Worm (Caenorhabditis elegans) whole organism, young adult: ENCODE measurements around the gene ugt-58.

Source experiments
- B0019.2 ChIP-seq: fragments of 200-800 bp; sonication (Bioruptor generic); conservative IDR thresholded peaks from 2 replicates; pipeline ENCODE4 v1.3.6; 2022; ENCODE audit warnings: missing genetic modification reagents, missing genetic modification characterization, missing compliant biosample characterization
- B0261.1 ChIP-seq: sonication (generic microtip); optimal IDR thresholded peaks from 2 replicates; lab custom pipeline; 2016; ENCODE audit warnings: mild to moderate bottlenecking, missing genetic modification characterization, moderate library complexity, missing compliant biosample characterization
- C06A6.2 ChIP-seq: fragments of 200-800 bp; sonication (Bioruptor generic); conservative IDR thresholded peaks from 2 replicates; pipeline ENCODE4 v1.3.6; 2022; ENCODE audit warnings: missing genetic modification characterization, missing compliant biosample characterization
- D2030.7 ChIP-seq: fragments of 200-800 bp; sonication (Bioruptor generic); IDR thresholded peaks from 2 replicates; pipeline ENCODE4 v1.3.6; 2022; ENCODE audit warnings: missing genetic modification reagents, missing genetic modification characterization, missing compliant biosample characterization
- F10E7.11 ChIP-seq: sonication (generic microtip); optimal IDR thresholded peaks from 2 replicates; lab custom pipeline; 2017; ENCODE audit warnings: mild to moderate bottlenecking, missing genetic modification characterization, moderate library complexity, missing compliant biosample characterization
- F22D6.2 ChIP-seq: sonication (generic microtip); optimal IDR thresholded peaks from 2 replicates; lab custom pipeline; 2016; ENCODE audit warnings: mild to moderate bottlenecking, missing genetic modification characterization, missing compliant biosample characterization
- F23B12.7 ChIP-seq: sonication (generic microtip); optimal IDR thresholded peaks from 2 replicates; lab custom pipeline; 2017; ENCODE audit warnings: missing genetic modification characterization, mild to moderate bottlenecking, missing compliant biosample characterization, antibody characterized with exemption, moderate library complexity; ENCODE audit not compliant: insufficient read depth
- F33H1.4 ChIP-seq: fragments of 200-800 bp; sonication (Bioruptor generic); IDR thresholded peaks from 2 replicates; pipeline ENCODE4 v1.3.6; 2022; ENCODE audit warnings: missing genetic modification reagents, missing genetic modification characterization, missing compliant biosample characterization
- F52B5.7 ChIP-seq: sonication (generic microtip); optimal IDR thresholded peaks from 2 replicates; lab custom pipeline; 2016; ENCODE audit warnings: mild to moderate bottlenecking, missing genetic modification characterization, missing compliant biosample characterization
- F57C9.4 ChIP-seq: sonication (generic microtip); optimal IDR thresholded peaks from 2 replicates; lab custom pipeline; 2017; ENCODE audit warnings: mild to moderate bottlenecking, missing genetic modification characterization, missing compliant biosample characterization
- Y56A3A.18 ChIP-seq: fragments of 200-800 bp; sonication (Bioruptor generic); IDR thresholded peaks from 2 replicates; pipeline ENCODE4 v1.3.6; 2022; ENCODE audit warnings: missing genetic modification reagents, missing genetic modification characterization, missing compliant biosample characterization
- Y67H2A.10 ChIP-seq: fragments of 200-800 bp; sonication (Bioruptor generic); conservative IDR thresholded peaks from 2 replicates; pipeline ENCODE4 v1.3.6; 2022; ENCODE audit warnings: missing genetic modification reagents, missing genetic modification characterization, missing compliant biosample characterization
- ZK185.1 ChIP-seq: sonication (generic microtip); optimal IDR thresholded peaks from 2 replicates; lab custom pipeline; 2016; ENCODE audit warnings: mild to moderate bottlenecking, missing genetic modification characterization, missing compliant biosample characterization; ENCODE audit not compliant: poor library complexity, severe bottlenecking
- ama-1 ChIP-seq, 3 experiments: fragments of 150-350 bp in 1 of 3; sonication (generic microtip) in 2 of 3; optimal IDR thresholded peaks; 2 replicates each; lab custom pipeline; 2014 to 2018; ENCODE audit warnings: missing biosample characterization in 2 of 3, missing genetic modification characterization in 2 of 3, missing genetic modification reagents in 2 of 3
- atf-7 ChIP-seq: sonication (generic microtip); optimal IDR thresholded peaks from 2 replicates; lab custom pipeline; 2017; ENCODE audit warnings: mild to moderate bottlenecking, missing genetic modification characterization, missing compliant biosample characterization
- attf-5 ChIP-seq: fragments of 200-800 bp; sonication (Bioruptor generic); optimal IDR thresholded peaks from 2 replicates; lab custom pipeline; 2018; ENCODE audit warnings: mild to moderate bottlenecking, missing genetic modification characterization, missing compliant biosample characterization
- bed-1 ChIP-seq: fragments of 200-800 bp; sonication (Bioruptor generic); IDR thresholded peaks from 2 replicates; pipeline ENCODE4 v1.3.6; 2022; ENCODE audit warnings: missing genetic modification reagents, missing genetic modification characterization, missing compliant biosample characterization
- ccch-3 ChIP-seq: fragments of 200-800 bp; sonication (Bioruptor generic); optimal IDR thresholded peaks from 2 replicates; lab custom pipeline; 2018; ENCODE audit warnings: mild to moderate bottlenecking, missing genetic modification characterization, missing compliant biosample characterization
- cebp-1 ChIP-seq, 2 experiments: fragments of 200-800 bp in 1 of 2; sonication (Bioruptor generic) in 1 of 2; sonication (generic microtip) in 1 of 2; IDR thresholded peaks in 1 of 2; optimal IDR thresholded peaks in 1 of 2; 2 replicates each; pipeline versions ENCODE4 v1.3.6 to Lab custom; 2017 to 2022; ENCODE audit warnings: missing compliant biosample characterization in 2 of 2, missing genetic modification characterization in 2 of 2, mild to moderate bottlenecking in 1 of 2, missing genetic modification reagents in 1 of 2, moderate library complexity in 1 of 2
- chd-7 ChIP-seq: sonication (generic microtip); optimal IDR thresholded peaks from 2 replicates; lab custom pipeline; 2016; ENCODE audit warnings: mild to moderate bottlenecking, missing genetic modification characterization, moderate library complexity, missing compliant biosample characterization
- ekl-4 ChIP-seq: fragments of 200-800 bp; sonication (Bioruptor generic); IDR thresholded peaks from 2 replicates; pipeline ENCODE4 v1.3.6; 2022; ENCODE audit warnings: missing genetic modification reagents, missing genetic modification characterization, missing compliant biosample characterization
- gei-17 ChIP-seq: fragments of 200-800 bp; sonication (Bioruptor generic); optimal IDR thresholded peaks from 2 replicates; lab custom pipeline; 2018; ENCODE audit warnings: mild to moderate bottlenecking, missing genetic modification characterization, missing compliant biosample characterization
- hmg-1.2 ChIP-seq: fragments of 200-800 bp; sonication (Bioruptor generic); IDR thresholded peaks from 2 replicates; pipeline ENCODE4 v1.3.6; 2022; ENCODE audit warnings: missing genetic modification reagents, missing genetic modification characterization, missing compliant biosample characterization
- hmg-20 ChIP-seq: fragments of 200-800 bp; sonication (Bioruptor generic); IDR thresholded peaks from 2 replicates; pipeline ENCODE4 v1.3.6; 2022; ENCODE audit warnings: missing genetic modification reagents, missing genetic modification characterization, missing compliant biosample characterization
- lin-26 ChIP-seq: fragments of 200-800 bp; sonication (Bioruptor generic); IDR thresholded peaks from 2 replicates; pipeline ENCODE4 v1.3.6; 2022; ENCODE audit warnings: missing genetic modification reagents, missing genetic modification characterization, missing compliant biosample characterization
- lir-1 ChIP-seq: fragments of 200-800 bp; sonication (Bioruptor generic); conservative IDR thresholded peaks from 2 replicates; pipeline ENCODE4 v1.3.6; 2022; ENCODE audit warnings: missing genetic modification reagents, missing genetic modification characterization, missing compliant biosample characterization
- lsl-1 ChIP-seq: fragments of 200-800 bp; sonication (Bioruptor generic); optimal IDR thresholded peaks from 2 replicates; lab custom pipeline; 2018; ENCODE audit warnings: mild to moderate bottlenecking, missing genetic modification characterization, moderate library complexity, missing compliant biosample characterization
- lsy-27 ChIP-seq: sonication (generic microtip); optimal IDR thresholded peaks from 2 replicates; lab custom pipeline; 2017; ENCODE audit warnings: missing genetic modification characterization, mild to moderate bottlenecking, missing compliant biosample characterization, antibody characterized with exemption, missing genotype, borderline replicate concordance; ENCODE audit not compliant: insufficient read depth
- mcd-1 ChIP-seq: fragments of 200-800 bp; sonication (Bioruptor generic); IDR thresholded peaks from 2 replicates; pipeline ENCODE4 v1.3.6; 2022; ENCODE audit warnings: missing genetic modification reagents, missing genetic modification characterization, missing compliant biosample characterization
- mel-28 ChIP-seq: sonication (generic microtip); optimal IDR thresholded peaks from 2 replicates; lab custom pipeline; 2016; ENCODE audit warnings: borderline replicate concordance, mild to moderate bottlenecking, missing genetic modification characterization, missing compliant biosample characterization
- mes-4 ChIP-seq: sonication (generic microtip); optimal IDR thresholded peaks from 2 replicates; lab custom pipeline; 2016; ENCODE audit warnings: missing genotype, missing genetic modification characterization, missing compliant biosample characterization
- nfya-1 ChIP-seq: sonication (generic microtip); optimal IDR thresholded peaks from 2 replicates; lab custom pipeline; 2017; ENCODE audit warnings: antibody characterized with exemption, missing compliant biosample characterization, missing genetic modification characterization, borderline replicate concordance; ENCODE audit not compliant: insufficient read depth
- nfya-2 ChIP-seq: fragments of 200-800 bp; sonication (Bioruptor generic); IDR thresholded peaks from 2 replicates; pipeline ENCODE4 v1.3.6; 2022; ENCODE audit warnings: missing genetic modification reagents, missing genetic modification characterization, missing compliant biosample characterization
- nhr-80 ChIP-seq: sonication (generic microtip); optimal IDR thresholded peaks from 2 replicates; lab custom pipeline; 2016; ENCODE audit warnings: missing genetic modification characterization, missing compliant biosample characterization
- nhr-90 ChIP-seq: sonication (generic microtip); optimal IDR thresholded peaks from 2 replicates; lab custom pipeline; 2016; ENCODE audit warnings: missing genotype, mild to moderate bottlenecking, missing genetic modification characterization, missing compliant biosample characterization
- pbrm-1 ChIP-seq: fragments of 200-800 bp; sonication (Bioruptor generic); IDR thresholded peaks from 2 replicates; pipeline ENCODE4 v1.3.6; 2022; ENCODE audit warnings: missing genetic modification reagents, missing genetic modification characterization, missing compliant biosample characterization
- pha-4 ChIP-seq: fragments of 150-350 bp; sonication (generic microtip); optimal IDR thresholded peaks from 2 replicates; lab custom pipeline; 2014; ENCODE audit warnings: missing biosample characterization, missing genetic modification reagents, missing genetic modification characterization
- rec-8 ChIP-seq, 2 experiments: sonication (generic microtip); optimal IDR thresholded peaks; 2 replicates each; lab custom pipeline; 2016; ENCODE audit warnings: mild to moderate bottlenecking in 2 of 2, missing genetic modification characterization in 2 of 2, missing genetic modification reagents in 2 of 2, missing genotype in 2 of 2, missing biosample characterization in 1 of 2, missing compliant biosample characterization in 1 of 2, moderate library complexity in 1 of 2
- rpc-1 ChIP-seq, 2 experiments: fragments of 150-350 bp in 1 of 2; sonication (generic microtip) in 1 of 2; optimal IDR thresholded peaks; 2 replicates each; lab custom pipeline; 2014 to 2018; ENCODE audit warnings: missing biosample characterization in 1 of 2, missing genetic modification characterization in 1 of 2, missing genetic modification reagents in 1 of 2, missing genotype in 1 of 2
- sdz-38 ChIP-seq: sonication (generic microtip); optimal IDR thresholded peaks from 2 replicates; lab custom pipeline; 2016; ENCODE audit warnings: missing genotype, missing genetic modification characterization, missing compliant biosample characterization
- snpc-1.3 ChIP-seq: sonication (generic microtip); optimal IDR thresholded peaks from 2 replicates; lab custom pipeline; 2017; ENCODE audit warnings: missing genetic modification characterization, mild to moderate bottlenecking, missing compliant biosample characterization, antibody characterized with exemption, moderate library complexity, missing genotype, missing genetic modification reagents; ENCODE audit not compliant: insufficient read depth
- tbp1 ChIP-seq: fragments of 200-800 bp; sonication (Bioruptor generic); optimal IDR thresholded peaks from 2 replicates; lab custom pipeline; 2018; ENCODE audit warnings: mild to moderate bottlenecking, missing genetic modification characterization, missing compliant biosample characterization
- ztf-22 ChIP-seq: fragments of 200-800 bp; sonication (Bioruptor generic); optimal IDR thresholded peaks from 2 replicates; lab custom pipeline; 2018; ENCODE audit warnings: mild to moderate bottlenecking, missing genetic modification characterization, moderate library complexity, missing compliant biosample characterization
- ztf-3 ChIP-seq: fragments of 200-800 bp; sonication (Bioruptor generic); optimal IDR thresholded peaks from 2 replicates; lab custom pipeline; 2018; ENCODE audit warnings: mild to moderate bottlenecking, missing genetic modification characterization, missing compliant biosample characterization

The ugt-58 gene

DNA sequence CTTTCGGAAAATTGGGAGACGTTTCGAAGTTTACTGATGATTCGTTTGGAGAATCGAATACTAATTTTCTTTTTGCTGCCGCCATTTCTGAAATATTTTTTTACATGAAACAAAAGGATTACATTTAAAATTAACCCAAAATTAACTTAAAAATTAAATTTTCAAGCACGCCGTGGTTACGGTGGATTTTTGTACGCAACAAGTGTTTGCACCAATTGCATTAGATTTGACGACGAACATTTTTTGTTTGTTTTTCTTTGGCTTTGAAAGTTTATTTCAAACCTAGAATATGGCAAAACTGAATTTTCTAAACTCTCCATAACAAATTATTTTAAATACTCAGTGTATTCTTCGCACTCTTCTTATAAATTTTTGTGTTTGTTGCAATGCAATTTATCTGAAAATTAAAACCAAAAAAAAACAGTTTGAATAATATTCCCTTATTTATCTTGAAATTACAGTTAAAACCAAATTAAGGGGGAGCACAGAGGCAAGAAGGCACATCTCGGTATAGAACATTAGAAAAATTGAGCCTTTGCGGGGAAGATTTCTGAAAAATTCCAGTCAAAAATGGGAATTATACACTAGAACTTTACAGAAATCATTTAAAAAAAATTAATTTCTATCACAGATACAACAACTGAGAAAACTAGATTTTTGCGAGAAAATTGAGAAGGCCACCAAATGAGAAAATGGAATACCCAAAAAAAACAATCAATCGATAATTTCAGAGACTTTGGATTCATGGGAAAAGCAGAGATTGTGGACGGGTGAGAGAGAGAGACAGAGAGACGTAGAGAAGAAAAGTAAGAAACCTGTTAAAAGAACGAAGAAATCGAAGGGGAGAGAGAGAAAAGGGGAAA is 30.7 kb upstream of the ugt-58 start, which contains the start of gene hal-3 (continued):
- TF ChIP-seq F22D6.2, result no peak
- TF ChIP-seq ZK185.1 (tag; lab: Kevin White, UChicago), result peak; percentile 36
- TF ChIP-seq mes-4, result no peak
- TF ChIP-seq nhr-90 (tag; lab: Kevin White, UChicago), result peak; percentile 24
- TF ChIP-seq F52B5.7 (tag; lab: Kevin White, UChicago), result peak; percentile 22
- TF ChIP-seq rpc-1 (optimal IDR thresholded peaks at IDR 0.05; lab: Kevin White, UChicago), result no peak
- TF ChIP-seq rpc-1 (tag; optimal IDR thresholded peaks at IDR 0.05; lab: Kevin White, UChicago), result no peak
- TF ChIP-seq chd-7 (tag; lab: Kevin White, UChicago), result no peak
- TF ChIP-seq lsl-1 (GFP tag; lab: Kevin White, UChicago), result peak; percentile 60
- no peak for TF ChIP-seq hmg-20
- TF ChIP-seq ztf-22 (GFP tag; lab: Kevin White, UChicago), result no peak
- no peak for TF ChIP-seq Y56A3A.18 (GFP tag; lab: Robert Waterston, UW)
- no peak for TF ChIP-seq F57C9.4 (tag; lab: Kevin White, UChicago)
- TF ChIP-seq cebp-1 (GFP tag; IDR thresholded peaks at IDR 0.05; lab: Robert Waterston, UW), result no peak
- TF ChIP-seq cebp-1 (tag; optimal IDR thresholded peaks at IDR 0.05; lab: Kevin White, UChicago), result peak; percentile 61
- no peak for TF ChIP-seq nfya-1
- peak; percentile 61 for TF ChIP-seq F10E7.11 (tag; lab: Kevin White, UChicago)
- no peak for TF ChIP-seq bed-1 (GFP tag; lab: Robert Waterston, UW)
- TF ChIP-seq nfya-2 (GFP tag; lab: Robert Waterston, UW), result no peak
- no peak for TF ChIP-seq B0261.1 (tag; lab: Kevin White, UChicago)
- no peak for TF ChIP-seq C06A6.2 (GFP tag; lab: Robert Waterston, UW)
- TF ChIP-seq mcd-1, result 0 out of 2 replicates have a peak, but pooled peaks have one; percentile 16
- TF ChIP-seq rec-8 (tag; optimal IDR thresholded peaks at IDR 0.05; lab: Kevin White, UChicago), result no peak
- no peak for TF ChIP-seq atf-7 (tag; lab: Kevin White, UChicago)
- TF ChIP-seq ccch-3 (GFP tag; lab: Kevin White, UChicago), result no peak
- no peak for TF ChIP-seq hmg-1.2 (GFP tag; lab: Robert Waterston, UW)
- TF ChIP-seq lsy-27, result no peak
- no peak for TF ChIP-seq ztf-3 (GFP tag; lab: Kevin White, UChicago)
- TF ChIP-seq B0019.2 (GFP tag; lab: Robert Waterston, UW), result no peak
- TF ChIP-seq gei-17, result no peak
- no peak for TF ChIP-seq snpc-1.3
- TF ChIP-seq lir-1 (GFP tag; lab: Robert Waterston, UW), result no peak
- TF ChIP-seq F23B12.7 (tag; lab: Kevin White, UChicago), result no peak
- TF ChIP-seq attf-5 (GFP tag; lab: Kevin White, UChicago), result no peak
- no peak for TF ChIP-seq Y67H2A.10 (GFP tag; lab: Robert Waterston, UW)
- no peak; the same call in 1 of the 2 replicates for TF ChIP-seq pbrm-1 (GFP tag; lab: Robert Waterston, UW)
- no peak for TF ChIP-seq mel-28 (tag; lab: Kevin White, UChicago)
- no peak for TF ChIP-seq ekl-4 (GFP tag; lab: Robert Waterston, UW)
- no peak for TF ChIP-seq nhr-80 (tag; lab: Kevin White, UChicago)
- no peak for TF ChIP-seq lin-26
- TF ChIP-seq F33H1.4 (GFP tag; lab: Robert Waterston, UW), result no peak
- TF ChIP-seq sdz-38 (tag; lab: Kevin White, UChicago), result no peak
- TF ChIP-seq pha-4 (tag; lab: Kevin White, UChicago), result no peak
- peak; percentile 20 for TF ChIP-seq tbp1 (GFP tag; lab: Kevin White, UChicago)
- peak; percentile 77 for TF ChIP-seq ama-1 (optimal IDR thresholded peaks at IDR 0.05; lab: Kevin White, UChicago)
- TF ChIP-seq ama-1 (GFP tag; optimal IDR thresholded peaks at IDR 0.05; lab: Kevin White, UChicago), result no peak
- no peak for TF ChIP-seq D2030.7
